Fruit fly (Drosophila melanogaster): ENCODE measurements around the gene C1GalTA.
A peak's percentile ranks its signal among the peaks of the same experiment; 100 is the strongest.

The C1GalTA gene

DNA sequence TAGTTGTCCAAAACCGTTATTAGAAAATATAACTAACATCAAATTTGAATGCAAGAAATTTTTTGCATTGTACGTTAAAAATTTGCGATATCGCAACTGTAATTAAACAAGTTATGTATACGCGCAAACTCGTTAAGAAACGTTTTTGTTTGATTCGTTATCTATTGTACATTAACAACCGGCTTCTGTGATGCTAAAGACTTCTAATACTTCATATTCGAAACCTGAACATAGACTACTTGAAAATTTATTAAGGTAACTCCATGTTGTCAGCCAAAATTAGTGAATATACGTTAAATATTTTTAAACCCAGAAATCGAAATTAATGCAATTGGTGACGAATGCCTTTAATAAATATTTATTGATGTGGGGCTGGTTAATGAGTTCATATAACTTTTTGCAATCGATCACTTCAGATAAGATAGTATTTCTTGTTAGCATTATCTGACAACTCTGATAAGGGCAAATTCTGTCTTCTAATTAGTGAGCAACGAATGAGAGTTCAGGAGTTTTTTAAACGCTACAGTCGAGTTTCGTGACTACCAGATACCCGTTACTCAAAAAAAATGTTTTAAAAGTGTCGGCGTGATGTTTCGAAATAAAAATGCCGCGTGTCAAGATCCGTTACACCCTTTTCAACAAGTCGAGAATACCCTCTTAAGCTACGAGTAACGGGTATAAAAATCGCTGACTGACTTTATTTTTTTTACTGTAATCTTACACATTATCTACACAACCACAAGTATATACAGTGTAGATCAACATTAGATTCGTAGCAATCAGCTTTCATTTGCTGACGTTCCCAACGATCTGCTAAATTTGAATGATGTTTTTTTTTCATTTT is 1.4 kb upstream of the C1GalTA start (continued):
- no peak for TF ChIP-seq CG11093 (GFP tag; IDR thresholded peaks at IDR 0.05)
- no peak for TF ChIP-seq Tbp (GFP tag; optimal IDR thresholded peaks at IDR 0.05)
- no peak for TF ChIP-seq inv (GFP tag; IDR thresholded peaks at IDR 0.05; ENCODE audit: partially characterized antibody)
- TF ChIP-seq CG4617 (GFP tag; optimal IDR thresholded peaks at IDR 0.05; ENCODE audit: borderline replicate concordance) = no peak
- TF ChIP-seq ttk (GFP tag; IDR thresholded peaks at IDR 0.05) = peak; percentile 49
- TF ChIP-seq CG13287 (GFP tag; IDR thresholded peaks at IDR 0.05; ENCODE audit: partially characterized antibody) = peak; percentile 46; the same call in 1 of the 2 replicates
- peak; percentile 33 for TF ChIP-seq Fer1 (GFP tag; optimal IDR thresholded peaks at IDR 0.05)
- TF ChIP-seq CG9215 (GFP tag; IDR thresholded peaks at IDR 0.05) = no peak; the same call in 1 of the 2 replicates
- peak; percentile 40 for TF ChIP-seq HmgZ (tag; optimal IDR thresholded peaks at IDR 0.05)
- no peak for TF ChIP-seq Ravus (GFP tag; IDR thresholded peaks at IDR 0.05)
- TF ChIP-seq fd102C (GFP tag; optimal IDR thresholded peaks at IDR 0.05) = no peak
- TF ChIP-seq eve (GFP tag; optimal IDR thresholded peaks at IDR 0.05) = peak in 1 of 2 experiments; percentile 68
- TF ChIP-seq abd-A (tag; optimal IDR thresholded peaks at IDR 0.05) = no peak
- TF ChIP-seq CoRest (tag; optimal IDR thresholded peaks at IDR 0.05) = peak; percentile 30
- no peak for TF ChIP-seq Lim3 (GFP tag; IDR thresholded peaks at IDR 0.05)
- no peak for TF ChIP-seq Hr39 (optimal IDR thresholded peaks at IDR 0.05)
- peak; percentile 27 to 33 for TF ChIP-seq bsh (GFP tag; optimal IDR thresholded peaks at IDR 0.05)
- TF ChIP-seq z (GFP tag; IDR thresholded peaks at IDR 0.05) = no peak
- TF ChIP-seq Hr78 (GFP tag; optimal IDR thresholded peaks at IDR 0.05) = no peak
- TF ChIP-seq CG32767 (GFP tag; IDR thresholded peaks at IDR 0.05) = no peak
- TF ChIP-seq jigr1 (GFP tag; IDR thresholded peaks at IDR 0.05) = no peak
- peak; percentile 3 for TF ChIP-seq CG14710 (tag; optimal IDR thresholded peaks at IDR 0.05)
- no peak for TF ChIP-seq Doc2 (GFP tag; IDR thresholded peaks at IDR 0.05)
- TF ChIP-seq CG17186 (GFP tag; optimal IDR thresholded peaks at IDR 0.05) = no peak
- no peak for TF ChIP-seq eyg (GFP tag; optimal IDR thresholded peaks at IDR 0.05)
- no peak for TF ChIP-seq CG8089 (GFP tag; optimal IDR thresholded peaks at IDR 0.05)
- no peak for TF ChIP-seq rib (GFP tag; IDR thresholded peaks at IDR 0.05)
- TF ChIP-seq CG6254 (GFP tag; optimal IDR thresholded peaks at IDR 0.05) = no peak
- no peak for TF ChIP-seq CG14965 (GFP tag; optimal IDR thresholded peaks at IDR 0.05; ENCODE audit: borderline replicate concordance)
- TF ChIP-seq danr (GFP tag; IDR thresholded peaks at IDR 0.05) = peak; percentile 35; the same call in 1 of the 2 replicates
- peak; percentile 37 for TF ChIP-seq CG17359 (tag; optimal IDR thresholded peaks at IDR 0.05)
- TF ChIP-seq insv (GFP tag; optimal IDR thresholded peaks at IDR 0.05) = peak; percentile 52 to 93
- TF ChIP-seq CG3407 (GFP tag; optimal IDR thresholded peaks at IDR 0.05) = no peak
- peak; percentile 48 for TF ChIP-seq Hr3 (GFP tag; optimal IDR thresholded peaks at IDR 0.05)
- TF ChIP-seq Vsx1 (GFP tag; optimal IDR thresholded peaks at IDR 0.05) = no peak
- no peak for TF ChIP-seq maf-S (GFP tag; optimal IDR thresholded peaks at IDR 0.05)
- peak; percentile 87 for TF ChIP-seq stwl (tag; optimal IDR thresholded peaks at IDR 0.05)
- peak; percentile 42; the same call in 1 of the 2 replicates for TF ChIP-seq HLH3B (GFP tag; IDR thresholded peaks at IDR 0.05)
- peak; percentile 71 for TF ChIP-seq Rfx (GFP tag; IDR thresholded peaks at IDR 0.05)
- TF ChIP-seq ash1 (GFP tag; optimal IDR thresholded peaks at IDR 0.05) = no peak
- TF ChIP-seq CG13775 (GFP tag; optimal IDR thresholded peaks at IDR 0.05) = peak; percentile 16
- 0 out of 2 replicates have a peak, but pooled peaks have one; percentile 10 for TF ChIP-seq tna (GFP tag; IDR thresholded peaks at IDR 0.05; ENCODE audit: partially characterized antibody)
- no peak for TF ChIP-seq CG7745 (tag; optimal IDR thresholded peaks at IDR 0.05)
- TF ChIP-seq CG3838 (GFP tag; optimal IDR thresholded peaks at IDR 0.05) = no peak
- peak; percentile 44; the same call in 2 of the 3 replicates for TF ChIP-seq Aef1 (GFP tag; IDR thresholded peaks at IDR 0.05)
- no peak for TF ChIP-seq D (optimal IDR thresholded peaks at IDR 0.05)
- TF ChIP-seq D (GFP tag; optimal IDR thresholded peaks at IDR 0.05) = no peak
- peak; percentile 23 for TF ChIP-seq Fer3 (tag; optimal IDR thresholded peaks at IDR 0.05)
- TF ChIP-seq Stat92E (GFP tag; optimal IDR thresholded peaks at IDR 0.05) = no peak

Measured in whole organism, embryonic.